Fruit fly (Drosophila melanogaster) whole organism, embryonic: Measurements from ENCODE around the gene Reg-2.

Experiments
- ATbp ChIP-seq: fragments of 200-800 bp; sonication (Bioruptor generic); optimal IDR thresholded peaks from 2 replicates; lab custom pipeline; 2017; ENCODE audit warnings: missing biosample characterization, mild to moderate bottlenecking, missing genetic modification characterization, missing genetic modification reagents
- Antp ChIP-seq: fragments of 200-800 bp; sonication (Bioruptor generic); optimal IDR thresholded peaks from 3 replicates; lab custom pipeline; 2016; ENCODE audit warnings: missing biosample characterization, missing genetic modification characterization
- Atf3 ChIP-seq: fragments of 200-800 bp; sonication (Bioruptor generic); optimal IDR thresholded peaks from 3 replicates; lab custom pipeline; 2016; ENCODE audit warnings: missing biosample characterization, missing genetic modification characterization
- CG11723 ChIP-seq: fragments of 200-800 bp; sonication (Bioruptor generic); optimal IDR thresholded peaks from 2 replicates; lab custom pipeline; 2017; ENCODE audit warnings: missing biosample characterization, mild to moderate bottlenecking, missing genetic modification characterization
- CG13775 ChIP-seq: fragments of 200-800 bp; sonication (Bioruptor generic); optimal IDR thresholded peaks from 3 replicates; lab custom pipeline; 2017; ENCODE audit warnings: missing biosample characterization, mild to moderate bottlenecking, missing genetic modification characterization
- CG14965 ChIP-seq: fragments of 200-800 bp; sonication (Bioruptor generic); optimal IDR thresholded peaks from 2 replicates; lab custom pipeline; 2016; ENCODE audit warnings: missing biosample characterization, missing genetic modification characterization, borderline replicate concordance
- CG15479 ChIP-seq: fragments of 200-800 bp; sonication (Bioruptor generic); optimal IDR thresholded peaks from 3 replicates; lab custom pipeline; 2019; ENCODE audit warnings: missing biosample characterization, mild to moderate bottlenecking, missing genetic modification characterization, moderate library complexity
- CG17912 ChIP-seq: fragments of 200-800 bp; sonication (Bioruptor generic); optimal IDR thresholded peaks from 2 replicates; lab custom pipeline; 2018; ENCODE audit warnings: missing biosample characterization, mild to moderate bottlenecking, missing genetic modification characterization
- CG4282 ChIP-seq: fragments of 200-800 bp; sonication (Bioruptor generic); optimal IDR thresholded peaks from 2 replicates; lab custom pipeline; 2016; ENCODE audit warnings: missing biosample characterization, missing genetic modification characterization
- CG6175 ChIP-seq: fragments of 200-800 bp; sonication (Bioruptor generic); IDR thresholded peaks from 3 replicates; pipeline ENCODE4 v1.3.6; 2022; ENCODE audit warnings: missing biosample characterization, missing genetic modification characterization
- CG7786 ChIP-seq: fragments of 200-800 bp; sonication (Bioruptor generic); optimal IDR thresholded peaks from 2 replicates; lab custom pipeline; 2016; ENCODE audit warnings: missing biosample characterization, missing genetic modification characterization
- CG7987 ChIP-seq: fragments of 200-800 bp; sonication (Bioruptor generic); optimal IDR thresholded peaks from 2 replicates; lab custom pipeline; 2018; ENCODE audit warnings: missing biosample characterization, mild to moderate bottlenecking, missing genetic modification characterization, moderate library complexity
- CG8359 ChIP-seq: fragments of 200-800 bp; sonication (Bioruptor generic); optimal IDR thresholded peaks from 2 replicates; lab custom pipeline; 2017; ENCODE audit warnings: missing biosample characterization, mild to moderate bottlenecking, missing genetic modification characterization, borderline replicate concordance
- CrebB ChIP-seq: fragments of 200-800 bp; sonication (Bioruptor generic); optimal IDR thresholded peaks from 3 replicates; lab custom pipeline; 2018; ENCODE audit warnings: missing biosample characterization, mild to moderate bottlenecking, missing genetic modification characterization
- Dbx ChIP-seq: fragments of 200-800 bp; sonication (Bioruptor generic); IDR thresholded peaks from 3 replicates; pipeline ENCODE4 v1.3.6; 2022; ENCODE audit warnings: missing biosample characterization, missing genetic modification characterization
- Dek ChIP-seq: fragments of 200-800 bp; sonication (Bioruptor generic); optimal IDR thresholded peaks from 3 replicates; lab custom pipeline; 2019; ENCODE audit warnings: missing biosample characterization, mild to moderate bottlenecking, missing genetic modification characterization, moderate library complexity
- Dp ChIP-seq: fragments of 200-800 bp; sonication (Bioruptor generic); optimal IDR thresholded peaks from 2 replicates; lab custom pipeline; 2018; ENCODE audit warnings: missing biosample characterization, mild to moderate bottlenecking, missing genetic modification characterization, moderate library complexity
- Dref ChIP-seq: fragments of 200-800 bp; sonication (Bioruptor generic); IDR thresholded peaks from 2 replicates; pipeline ENCODE4 v1.3.6; 2022; ENCODE audit warnings: missing biosample characterization, missing genetic modification characterization
- Elba2 ChIP-seq: fragments of 200-800 bp; sonication (Bioruptor generic); optimal IDR thresholded peaks from 3 replicates; lab custom pipeline; 2016; ENCODE audit warnings: missing biosample characterization, missing genetic modification characterization
- GATAe ChIP-seq: fragments of 200-800 bp; sonication (Bioruptor generic); conservative IDR thresholded peaks from 2 replicates; pipeline ENCODE4 v1.3.6; 2022; ENCODE audit warnings: missing biosample characterization, missing genetic modification characterization
- HHEX ChIP-seq: fragments of 200-800 bp; sonication (Bioruptor generic); optimal IDR thresholded peaks from 3 replicates; lab custom pipeline; 2017; ENCODE audit warnings: missing biosample characterization, mild to moderate bottlenecking, missing genetic modification characterization, missing genetic modification reagents
- HmgD ChIP-seq: fragments of 200-800 bp; sonication (Bioruptor generic); optimal IDR thresholded peaks from 3 replicates; lab custom pipeline; 2016; ENCODE audit warnings: missing biosample characterization, missing genetic modification characterization
- MESR4 ChIP-seq: fragments of 200-800 bp; sonication (Bioruptor generic); optimal IDR thresholded peaks from 2 replicates; lab custom pipeline; 2018; ENCODE audit warnings: missing biosample characterization, mild to moderate bottlenecking, missing genetic modification characterization, moderate library complexity
- Mad ChIP-seq: fragments of 200-800 bp; sonication (Bioruptor generic); optimal IDR thresholded peaks from 2 replicates; lab custom pipeline; 2016; ENCODE audit warnings: missing biosample characterization, missing genetic modification characterization
- Oaz ChIP-seq: fragments of 200-800 bp; sonication (Bioruptor generic); IDR thresholded peaks from 2 replicates; pipeline ENCODE4 v1.3.6; 2022; ENCODE audit warnings: missing biosample characterization, missing genetic modification characterization
- Tbp ChIP-seq: fragments of >200 bp; optimal IDR thresholded peaks from 2 replicates; lab custom pipeline; 2018; ENCODE audit warnings: missing biosample characterization, missing genetic modification characterization
- az2 ChIP-seq: fragments of 200-800 bp; sonication (Bioruptor generic); optimal IDR thresholded peaks from 3 replicates; lab custom pipeline; 2016; ENCODE audit warnings: missing biosample characterization, missing genetic modification characterization
- bcd ChIP-seq: fragments of 200-800 bp; sonication (Bioruptor generic); optimal IDR thresholded peaks from 2 replicates; lab custom pipeline; 2017; ENCODE audit warnings: missing biosample characterization, mild to moderate bottlenecking, missing genetic modification characterization
- bigmax ChIP-seq: fragments of 200-800 bp; sonication (Bioruptor generic); optimal IDR thresholded peaks from 2 replicates; lab custom pipeline; 2018; ENCODE audit warnings: missing biosample characterization, mild to moderate bottlenecking, missing genetic modification characterization
- bowl ChIP-seq: fragments of 200-800 bp; sonication (Bioruptor generic); IDR thresholded peaks from 2 replicates; pipeline ENCODE4 v1.3.6; 2022; ENCODE audit warnings: missing biosample characterization, missing genetic modification characterization
- chinmo ChIP-seq: fragments of 200-800 bp; sonication (Bioruptor generic); IDR thresholded peaks from 4 replicates; pipeline ENCODE4 v1.3.6; 2022; ENCODE audit warnings: missing biosample characterization, missing genetic modification characterization; ENCODE audit not compliant: partially characterized antibody
- eve ChIP-seq, 2 experiments: fragments of >200 bp; optimal IDR thresholded peaks; 2 replicates each; lab custom pipeline; 2017; ENCODE audit warnings: missing biosample characterization in 2 of 2, missing genetic modification characterization in 2 of 2
- eyg ChIP-seq: fragments of 200-800 bp; sonication (Bioruptor generic); optimal IDR thresholded peaks from 3 replicates; lab custom pipeline; 2016; ENCODE audit warnings: missing biosample characterization, missing genetic modification characterization
- fd64A ChIP-seq: fragments of 200-800 bp; sonication (Bioruptor generic); optimal IDR thresholded peaks from 3 replicates; lab custom pipeline; 2018; ENCODE audit warnings: missing biosample characterization, mild to moderate bottlenecking, missing genetic modification characterization
- hbn ChIP-seq: fragments of 200-800 bp; sonication (Bioruptor generic); IDR thresholded peaks from 2 replicates; pipeline ENCODE4 v1.3.6; 2022; ENCODE audit warnings: missing biosample characterization, missing genetic modification characterization; ENCODE audit not compliant: partially characterized antibody
- hth ChIP-seq: fragments of >200 bp; optimal IDR thresholded peaks from 2 replicates; lab custom pipeline; 2017; ENCODE audit warnings: inconsistent platforms
- ken ChIP-seq: fragments of 200-800 bp; sonication (Bioruptor generic); IDR thresholded peaks from 3 replicates; pipeline ENCODE4 v1.3.6; 2022; ENCODE audit warnings: missing biosample characterization, missing genetic modification characterization
- klu ChIP-seq: fragments of 200-800 bp; sonication (Bioruptor generic); IDR thresholded peaks from 2 replicates; pipeline ENCODE4 v1.3.6; 2022; ENCODE audit warnings: missing biosample characterization, missing genetic modification characterization
- lov ChIP-seq, 2 experiments: fragments of 200-800 bp in 1 of 2; fragments of >200 bp in 1 of 2; sonication (Bioruptor generic) in 1 of 2; IDR thresholded peaks in 1 of 2; optimal IDR thresholded peaks in 1 of 2; 2 replicates in 1 of 2; 3 replicates in 1 of 2; pipeline versions ENCODE4 v1.3.6 to Lab custom; 2017 to 2022; ENCODE audit warnings: missing biosample characterization in 1 of 2, missing genetic modification characterization in 1 of 2
- nerfin-1 ChIP-seq: fragments of 200-800 bp; sonication (Bioruptor generic); optimal IDR thresholded peaks from 3 replicates; lab custom pipeline; 2019; ENCODE audit warnings: missing biosample characterization, mild to moderate bottlenecking, missing genetic modification characterization, moderate library complexity
- pros ChIP-seq: fragments of 200-800 bp; sonication (Bioruptor generic); optimal IDR thresholded peaks from 3 replicates; lab custom pipeline; 2019; ENCODE audit warnings: missing biosample characterization, mild to moderate bottlenecking, missing genetic modification characterization, moderate library complexity
- rib ChIP-seq: fragments of 200-800 bp; sonication (Bioruptor generic); IDR thresholded peaks from 2 replicates; pipeline ENCODE4 v1.3.6; 2022; ENCODE audit warnings: missing biosample characterization, missing genetic modification characterization
- sd ChIP-seq: fragments of 200-800 bp; sonication (Bioruptor generic); optimal IDR thresholded peaks from 3 replicates; lab custom pipeline; 2018; ENCODE audit warnings: missing biosample characterization, mild to moderate bottlenecking, missing genetic modification characterization, moderate library complexity
- slbo ChIP-seq: fragments of 200-800 bp; sonication (Bioruptor generic); IDR thresholded peaks from 2 replicates; pipeline ENCODE4 v1.3.6; 2022; ENCODE audit warnings: missing biosample characterization, missing genetic modification characterization
- ssp ChIP-seq: fragments of 200-800 bp; sonication (Bioruptor generic); IDR thresholded peaks from 2 replicates; pipeline ENCODE4 v1.3.6; 2022; ENCODE audit warnings: missing biosample characterization, missing genetic modification characterization
- tgo ChIP-seq: fragments of 200-800 bp; sonication (Bioruptor generic); IDR thresholded peaks from 3 replicates; pipeline ENCODE4 v1.3.6; 2022; ENCODE audit warnings: missing biosample characterization, missing genetic modification characterization
- vfl ChIP-seq: fragments of 200-800 bp; sonication (Bioruptor generic); optimal IDR thresholded peaks from 2 replicates; lab custom pipeline; 2016; ENCODE audit warnings: missing biosample characterization, missing genetic modification characterization
- vvl ChIP-seq: fragments of 200-800 bp; sonication (Bioruptor generic); IDR thresholded peaks from 2 replicates; pipeline ENCODE4 v1.3.6; 2022; ENCODE audit warnings: missing biosample characterization, missing genetic modification characterization
- wek ChIP-seq: fragments of 200-800 bp; sonication (Bioruptor generic); optimal IDR thresholded peaks from 3 replicates; lab custom pipeline; 2018; ENCODE audit warnings: missing biosample characterization, mild to moderate bottlenecking, missing genetic modification characterization, moderate library complexity

Reg-2 gene

dm6 chr3L:626498-627369 lies 20.4 kb upstream of the Reg-2 start (continued):
- TF ChIP-seq slbo (peak; percentile 76), pros (GFP tag; lab: Kevin White, UChicago) (peak; percentile 35), Antp (GFP tag; lab: Kevin White, UChicago) (peak; percentile 16), CG17912 (GFP tag; lab: Kevin White, UChicago) (no peak), CG8359 (GFP tag; lab: Kevin White, UChicago) (no peak), fd64A (GFP tag; lab: Kevin White, UChicago) (no peak), nerfin-1 (tag; lab: Kevin White, UChicago) (no peak), sd (peak; percentile 96), CG15479 (GFP tag; lab: Kevin White, UChicago) (no peak), hth (lab: Kevin White, UChicago) (no peak), CG11723 (GFP tag; lab: Kevin White, UChicago) (no peak), CG14965 (GFP tag; lab: Kevin White, UChicago) (no peak), wek (GFP tag; lab: Kevin White, UChicago) (no peak), bcd (GFP tag; lab: Kevin White, UChicago) (peak; percentile 52), Dbx (peak; percentile 46), Dref (GFP tag; lab: Robert Waterston, UW) (no peak), eve (GFP tag; optimal IDR thresholded peaks at IDR 0.05; lab: Kevin White, UChicago) (peak in 1 of 2 experiments; percentile 66), CG6175 (no peak; the same call in 2 of the 3 replicates), GATAe (GFP tag; lab: Robert Waterston, UW) (no peak), Atf3 (GFP tag; lab: Kevin White, UChicago) (peak; percentile 5), az2 (peak; percentile 34), klu (GFP tag; lab: Robert Waterston, UW) (no peak), Mad (GFP tag; lab: Kevin White, UChicago) (no peak), bowl (no peak), Oaz (GFP tag; lab: Robert Waterston, UW) (peak; percentile 64; the same call in 1 of the 2 replicates), CG4282 (peak; percentile 11), lov (optimal IDR thresholded peaks at IDR 0.05; lab: Kevin White, UChicago) (no peak), lov (GFP tag; IDR thresholded peaks at IDR 0.05; lab: Robert Waterston, UW) (peak; percentile 58; the same call in 1 of the 3 replicates), ssp (GFP tag; lab: Robert Waterston, UW) (peak; percentile 37; the same call in 1 of the 2 replicates), Dp (no peak), Elba2 (GFP tag; lab: Kevin White, UChicago) (no peak), CG7987 (no peak), chinmo (GFP tag; lab: Robert Waterston, UW) (peak; percentile 82; the same call in 1 of the 4 replicates), CG13775 (peak; percentile 28), rib (GFP tag; lab: Robert Waterston, UW) (no peak), vfl (no peak), eyg (GFP tag; lab: Kevin White, UChicago) (no peak), HmgD (GFP tag; lab: Kevin White, UChicago) (no peak), vvl (GFP tag; lab: Robert Waterston, UW) (peak; percentile 44; the same call in 1 of the 2 replicates), CG7786 (GFP tag; lab: Kevin White, UChicago) (no peak), ken (GFP tag; lab: Robert Waterston, UW) (peak; percentile 53; the same call in 1 of the 3 replicates), CrebB (tag; lab: Kevin White, UChicago) (no peak), hbn (GFP tag; lab: Robert Waterston, UW) (no peak), HHEX (GFP tag; lab: Kevin White, UChicago) (no peak), MESR4 (GFP tag; lab: Kevin White, UChicago) (no peak), ATbp (GFP tag; lab: Kevin White, UChicago) (no peak), tgo (GFP tag; lab: Robert Waterston, UW) (peak; percentile 67), Dek (tag; lab: Kevin White, UChicago) (no peak), bigmax (GFP tag; lab: Kevin White, UChicago) (no peak), Tbp (GFP tag; lab: Kevin White, UChicago) (no peak)
